Fruit fly (Drosophila melanogaster) whole organism, embryonic: ENCODE data around the gene CG12147.
A peak's percentile ranks its signal among the peaks of the same experiment; 100 is the strongest.

Experiments
- Ada2b ChIP-seq: fragments of 200-800 bp; sonication (Bioruptor generic); IDR thresholded peaks from 2 replicates; pipeline ENCODE4 v1.3.6; 2022; ENCODE audit warnings: missing biosample characterization, missing genetic modification characterization
- BtbVII ChIP-seq: fragments of 200-800 bp; sonication (Bioruptor generic); optimal IDR thresholded peaks from 3 replicates; lab custom pipeline; 2017; ENCODE audit warnings: missing biosample characterization, mild to moderate bottlenecking, missing genetic modification characterization
- CG10654 ChIP-seq: fragments of 200-800 bp; sonication (Bioruptor generic); optimal IDR thresholded peaks from 2 replicates; lab custom pipeline; 2016; ENCODE audit warnings: missing biosample characterization, missing genetic modification characterization
- CG12104 ChIP-seq: fragments of 200-800 bp; sonication (Bioruptor generic); optimal IDR thresholded peaks from 3 replicates; lab custom pipeline; 2016; ENCODE audit warnings: missing biosample characterization, missing genetic modification characterization
- CG13123 ChIP-seq: fragments of 200-800 bp; sonication (Bioruptor generic); optimal IDR thresholded peaks from 2 replicates; lab custom pipeline; 2016; ENCODE audit warnings: missing biosample characterization, missing genetic modification characterization
- CG15073 ChIP-seq: fragments of 200-800 bp; sonication (Bioruptor generic); optimal IDR thresholded peaks from 2 replicates; lab custom pipeline; 2016; ENCODE audit warnings: missing biosample characterization, missing genetic modification characterization
- CG15696 ChIP-seq: fragments of 200-800 bp; sonication (Bioruptor generic); optimal IDR thresholded peaks from 2 replicates; lab custom pipeline; 2019; ENCODE audit warnings: missing biosample characterization, mild to moderate bottlenecking, missing genetic modification characterization, moderate library complexity
- CG17186 ChIP-seq: fragments of 200-800 bp; sonication (Bioruptor generic); optimal IDR thresholded peaks from 3 replicates; lab custom pipeline; 2017; ENCODE audit warnings: missing biosample characterization, missing genetic modification reagents, missing genetic modification characterization
- CG17361 ChIP-seq: fragments of 200-800 bp; sonication (Bioruptor generic); IDR thresholded peaks from 3 replicates; pipeline ENCODE4 v1.3.6; 2022; ENCODE audit warnings: missing biosample characterization, missing genetic modification characterization
- CG18619 ChIP-seq: fragments of 200-800 bp; sonication (Bioruptor generic); optimal IDR thresholded peaks from 3 replicates; lab custom pipeline; 2017; ENCODE audit warnings: missing biosample characterization, mild to moderate bottlenecking, missing genetic modification characterization
- CG30020 ChIP-seq: fragments of 200-800 bp; optimal IDR thresholded peaks from 2 replicates; lab custom pipeline; 2019; ENCODE audit warnings: missing biosample characterization, mild to moderate bottlenecking, missing genetic modification characterization, moderate library complexity
- CG4424 ChIP-seq: fragments of 200-800 bp; sonication (Bioruptor generic); optimal IDR thresholded peaks from 3 replicates; lab custom pipeline; 2016; ENCODE audit warnings: missing biosample characterization, missing genetic modification characterization
- CG4730 ChIP-seq: fragments of 200-800 bp; sonication (Bioruptor generic); IDR thresholded peaks from 2 replicates; pipeline ENCODE4 v1.3.6; 2022; ENCODE audit warnings: missing biosample characterization, missing genetic modification characterization
- CG6175 ChIP-seq: fragments of 200-800 bp; sonication (Bioruptor generic); IDR thresholded peaks from 3 replicates; pipeline ENCODE4 v1.3.6; 2022; ENCODE audit warnings: missing biosample characterization, missing genetic modification characterization
- CG6791 ChIP-seq: fragments of 200-800 bp; sonication (Bioruptor generic); IDR thresholded peaks from 3 replicates; pipeline ENCODE4 v1.3.6; 2022; ENCODE audit warnings: missing biosample characterization, missing genetic modification characterization; ENCODE audit not compliant: partially characterized antibody
- CG6813 ChIP-seq: fragments of 200-800 bp; sonication (Bioruptor generic); optimal IDR thresholded peaks from 2 replicates; lab custom pipeline; 2017; ENCODE audit warnings: missing biosample characterization, missing genetic modification characterization, mild to moderate bottlenecking, moderate library complexity, missing genetic modification reagents
- CG6854 ChIP-seq: fragments of 200-800 bp; sonication (Bioruptor generic); optimal IDR thresholded peaks from 3 replicates; lab custom pipeline; 2017; ENCODE audit warnings: missing biosample characterization, mild to moderate bottlenecking, missing genetic modification characterization
- CG8359 ChIP-seq: fragments of 200-800 bp; sonication (Bioruptor generic); optimal IDR thresholded peaks from 2 replicates; lab custom pipeline; 2017; ENCODE audit warnings: missing biosample characterization, mild to moderate bottlenecking, missing genetic modification characterization, borderline replicate concordance
- CG9932 ChIP-seq: fragments of 200-800 bp; sonication (Bioruptor generic); IDR thresholded peaks from 2 replicates; pipeline ENCODE4 v1.3.6; 2022; ENCODE audit warnings: missing biosample characterization, missing genetic modification characterization
- E2f1 ChIP-seq: fragments of 200-800 bp; sonication (Bioruptor generic); IDR thresholded peaks from 2 replicates; pipeline ENCODE4 v1.3.6; 2022; ENCODE audit warnings: missing biosample characterization, missing genetic modification characterization
- Eip74EF ChIP-seq, 2 experiments: fragments of 200-800 bp in 1 of 2; fragments of >200 bp in 1 of 2; sonication (Bioruptor generic) in 1 of 2; optimal IDR thresholded peaks; 2 replicates each; lab custom pipeline; 2017 to 2019; ENCODE audit warnings: missing biosample characterization in 2 of 2, missing genetic modification characterization in 2 of 2, mild to moderate bottlenecking in 1 of 2, moderate library complexity in 1 of 2
- Gug ChIP-seq: fragments of 200-800 bp; sonication (Bioruptor generic); IDR thresholded peaks from 4 replicates; pipeline ENCODE4 v1.3.6; 2022; ENCODE audit warnings: missing biosample characterization, missing genetic modification characterization
- HmgD ChIP-seq: fragments of 200-800 bp; sonication (Bioruptor generic); optimal IDR thresholded peaks from 3 replicates; lab custom pipeline; 2016; ENCODE audit warnings: missing biosample characterization, missing genetic modification characterization
- Hmr ChIP-seq: fragments of 200-800 bp; sonication (Bioruptor generic); optimal IDR thresholded peaks from 3 replicates; lab custom pipeline; 2017; ENCODE audit warnings: mild to moderate bottlenecking, missing biosample characterization, missing genetic modification reagents, missing genetic modification characterization
- Hmx ChIP-seq: fragments of 200-800 bp; sonication (Bioruptor generic); optimal IDR thresholded peaks from 2 replicates; lab custom pipeline; 2016; ENCODE audit warnings: missing biosample characterization, missing genetic modification characterization
- Hr51 ChIP-seq, 2 experiments: fragments of 200-800 bp; sonication (Bioruptor generic); optimal IDR thresholded peaks; 2 replicates in 1 of 2; 3 replicates in 1 of 2; lab custom pipeline; 2016 to 2018; ENCODE audit warnings: missing biosample characterization in 2 of 2, missing genetic modification characterization in 2 of 2, mild to moderate bottlenecking in 1 of 2, moderate library complexity in 1 of 2
- Hr78 ChIP-seq, 2 experiments: fragments of 200-800 bp in 1 of 2; fragments of >200 bp in 1 of 2; sonication (Bioruptor generic) in 1 of 2; optimal IDR thresholded peaks; 2 replicates each; lab custom pipeline; 2017 to 2019; ENCODE audit warnings: missing biosample characterization in 2 of 2, missing genetic modification characterization in 2 of 2, mild to moderate bottlenecking in 1 of 2, moderate library complexity in 1 of 2
- MBD-R2 ChIP-seq: fragments of 200-800 bp; sonication (Bioruptor generic); IDR thresholded peaks from 2 replicates; pipeline ENCODE4 v1.3.6; 2022; ENCODE audit warnings: missing biosample characterization, missing genetic modification characterization
- Meics ChIP-seq: fragments of 200-800 bp; sonication (Bioruptor generic); optimal IDR thresholded peaks from 2 replicates; lab custom pipeline; 2017; ENCODE audit warnings: missing biosample characterization, mild to moderate bottlenecking, missing genetic modification characterization
- Ravus ChIP-seq: fragments of 200-800 bp; sonication (Bioruptor generic); IDR thresholded peaks from 2 replicates; pipeline ENCODE4 v1.3.6; 2022; ENCODE audit warnings: missing biosample characterization, missing genetic modification characterization
- Rfx ChIP-seq: fragments of 200-800 bp; sonication (Bioruptor generic); IDR thresholded peaks from 2 replicates; pipeline ENCODE4 v1.3.6; 2022; ENCODE audit warnings: missing biosample characterization, missing genetic modification characterization
- Taf1 ChIP-seq: fragments of 200-800 bp; sonication (Bioruptor generic); IDR thresholded peaks from 2 replicates; pipeline ENCODE4 v1.3.6; 2022; ENCODE audit warnings: missing biosample characterization, missing genetic modification characterization
- Trl ChIP-seq, 3 experiments: fragments of >200 bp in 2 of 3; fragments of 200-800 bp in 1 of 3; sonication (Bioruptor generic) in 1 of 3; optimal IDR thresholded peaks; 2 replicates in 1 of 3; 3 replicates in 2 of 3; lab custom pipeline; 2016 to 2017; ENCODE audit warnings: missing biosample characterization in 1 of 3, missing genetic modification characterization in 1 of 3
- ash1 ChIP-seq: fragments of 200-800 bp; sonication (Bioruptor generic); optimal IDR thresholded peaks from 2 replicates; lab custom pipeline; 2018; ENCODE audit warnings: missing biosample characterization, mild to moderate bottlenecking, missing genetic modification characterization
- bbx ChIP-seq: fragments of 200-800 bp; sonication (Bioruptor generic); IDR thresholded peaks from 2 replicates; pipeline ENCODE4 v1.3.6; 2022; ENCODE audit warnings: missing biosample characterization, missing genetic modification characterization; ENCODE audit not compliant: partially characterized antibody
- br ChIP-seq: fragments of >200 bp; optimal IDR thresholded peaks from 2 replicates; lab custom pipeline; 2017
- chn ChIP-seq: fragments of 200-800 bp; sonication (Bioruptor generic); optimal IDR thresholded peaks from 2 replicates; lab custom pipeline; 2016; ENCODE audit warnings: missing biosample characterization, missing genetic modification characterization
- da ChIP-seq: fragments of 200-800 bp; sonication (Bioruptor generic); optimal IDR thresholded peaks from 2 replicates; lab custom pipeline; 2016; ENCODE audit warnings: missing biosample characterization, missing genetic modification characterization
- dm ChIP-seq: fragments of 200-800 bp; sonication (Bioruptor generic); optimal IDR thresholded peaks from 3 replicates; lab custom pipeline; 2016; ENCODE audit warnings: missing biosample characterization, missing genetic modification characterization
- dmrt11E ChIP-seq: fragments of 200-800 bp; sonication (Bioruptor generic); optimal IDR thresholded peaks from 3 replicates; lab custom pipeline; 2018; ENCODE audit warnings: missing biosample characterization, mild to moderate bottlenecking, missing genetic modification characterization, moderate library complexity
- emc ChIP-seq: fragments of 200-800 bp; sonication (Bioruptor generic); optimal IDR thresholded peaks from 2 replicates; lab custom pipeline; 2016; ENCODE audit warnings: missing biosample characterization, missing genetic modification characterization
- hbn ChIP-seq: fragments of 200-800 bp; sonication (Bioruptor generic); IDR thresholded peaks from 2 replicates; pipeline ENCODE4 v1.3.6; 2022; ENCODE audit warnings: missing biosample characterization, missing genetic modification characterization; ENCODE audit not compliant: partially characterized antibody
- jing ChIP-seq: fragments of 200-800 bp; sonication (Bioruptor generic); optimal IDR thresholded peaks from 2 replicates; lab custom pipeline; 2018; ENCODE audit warnings: missing biosample characterization, mild to moderate bottlenecking, missing genetic modification characterization
- lbe ChIP-seq: fragments of 200-800 bp; sonication (Bioruptor generic); optimal IDR thresholded peaks from 2 replicates; lab custom pipeline; 2016; ENCODE audit warnings: missing biosample characterization, mild to moderate bottlenecking, missing genetic modification characterization
- maf-S ChIP-seq: fragments of 200-800 bp; sonication (Bioruptor generic); optimal IDR thresholded peaks from 2 replicates; lab custom pipeline; 2016; ENCODE audit warnings: missing biosample characterization, missing genetic modification characterization
- peb ChIP-seq: fragments of 200-800 bp; sonication (Bioruptor generic); IDR thresholded peaks from 2 replicates; pipeline ENCODE4 v1.3.6; 2022; ENCODE audit warnings: missing biosample characterization, missing genetic modification characterization
- phol ChIP-seq: fragments of 200-800 bp; sonication (Bioruptor generic); optimal IDR thresholded peaks from 3 replicates; lab custom pipeline; 2018; ENCODE audit warnings: missing biosample characterization, mild to moderate bottlenecking, missing genetic modification characterization, moderate library complexity
- pita ChIP-seq: fragments of 200-800 bp; sonication (Bioruptor generic); optimal IDR thresholded peaks from 2 replicates; lab custom pipeline; 2017; ENCODE audit warnings: missing biosample characterization, mild to moderate bottlenecking, missing genetic modification characterization
- pnt ChIP-seq: fragments of 200-800 bp; sonication (Bioruptor generic); optimal IDR thresholded peaks from 3 replicates; lab custom pipeline; 2016; ENCODE audit warnings: missing biosample characterization, missing genetic modification characterization
- pum ChIP-seq: fragments of 200-800 bp; sonication (Bioruptor generic); optimal IDR thresholded peaks from 2 replicates; lab custom pipeline; 2016; ENCODE audit warnings: missing biosample characterization, missing genetic modification characterization
- sob ChIP-seq: fragments of 200-800 bp; sonication (Bioruptor generic); IDR thresholded peaks from 2 replicates; pipeline ENCODE4 v1.3.6; 2022; ENCODE audit warnings: missing biosample characterization, missing genetic modification characterization

The CG12147 gene

dm6 chr3R:5474551-5474950 lies 47.5 kb upstream of the CG12147 start, which contains the start of the genes CG45100, HDAC3 and Hcs (continued):
- peak; percentile 23 for TF ChIP-seq da
- peak; percentile 64 for TF ChIP-seq pum
- no peak for TF ChIP-seq Eip74EF (GFP tag; optimal IDR thresholded peaks at IDR 0.05; lab: Kevin White, UChicago)
- no peak for TF ChIP-seq lbe (GFP tag; lab: Kevin White, UChicago)
- TF ChIP-seq Ada2b (GFP tag; lab: Robert Waterston, UW), result no peak
- TF ChIP-seq CG18619 (GFP tag; lab: Kevin White, UChicago), result no peak
- TF ChIP-seq CG9932, result peak; percentile 86
- TF ChIP-seq CG6791 (GFP tag; lab: Robert Waterston, UW), result peak; percentile 85
- TF ChIP-seq maf-S, result peak; percentile 20
- no peak for TF ChIP-seq Taf1 (GFP tag; lab: Robert Waterston, UW)
- TF ChIP-seq pita, result no peak
- no peak for TF ChIP-seq br (lab: Kevin White, UChicago)
- TF ChIP-seq CG15073 (GFP tag; lab: Kevin White, UChicago), result no peak
- TF ChIP-seq Trl (optimal IDR thresholded peaks at IDR 0.05; lab: Kevin White, UChicago), result no peak
- TF ChIP-seq Trl (GFP tag; optimal IDR thresholded peaks at IDR 0.05; lab: Kevin White, UChicago), result peak; percentile 70
- peak; percentile 75 for TF ChIP-seq CG17186 (GFP tag; lab: Kevin White, UChicago)
- no peak for TF ChIP-seq Ravus (GFP tag; lab: Robert Waterston, UW)
- peak; percentile 72 for TF ChIP-seq dm
- TF ChIP-seq CG17361 (GFP tag; lab: Robert Waterston, UW), result no peak; the same call in 2 of the 3 replicates
- no peak for TF ChIP-seq CG6854 (GFP tag; lab: Kevin White, UChicago)
- peak; percentile 26 for TF ChIP-seq CG4424 (GFP tag; lab: Kevin White, UChicago)
- no peak for TF ChIP-seq peb (GFP tag; lab: Robert Waterston, UW)
- TF ChIP-seq phol (tag; lab: Kevin White, UChicago), result peak; percentile 78
- TF ChIP-seq CG15696 (tag; lab: Kevin White, UChicago), result peak; percentile 45
- TF ChIP-seq CG13123 (GFP tag; lab: Kevin White, UChicago), result no peak
- peak; percentile 28 for TF ChIP-seq emc (GFP tag; lab: Kevin White, UChicago)
- peak; percentile 54; the same call in 1 of the 2 replicates for TF ChIP-seq sob
- TF ChIP-seq HmgD, result peak; percentile 24
- no peak for TF ChIP-seq ash1
- peak; percentile 88 for TF ChIP-seq hbn (GFP tag; lab: Robert Waterston, UW)
- no peak for TF ChIP-seq CG6813
- no peak for TF ChIP-seq dmrt11E (tag; lab: Kevin White, UChicago)
- no peak for TF ChIP-seq Hmx (GFP tag; lab: Kevin White, UChicago)
- TF ChIP-seq Hr78 (GFP tag; optimal IDR thresholded peaks at IDR 0.05; lab: Kevin White, UChicago), result no peak
- TF ChIP-seq CG8359 (GFP tag; lab: Kevin White, UChicago), result no peak
- TF ChIP-seq Hmr (GFP tag; lab: Kevin White, UChicago), result no peak
- TF ChIP-seq CG4730 (GFP tag; lab: Robert Waterston, UW), result no peak
- no peak for TF ChIP-seq BtbVII
- TF ChIP-seq MBD-R2 (GFP tag; lab: Robert Waterston, UW), result peak; percentile 95
- TF ChIP-seq bbx, result peak; percentile 75
- no peak for TF ChIP-seq jing (GFP tag; lab: Kevin White, UChicago)
- peak; percentile 38 for TF ChIP-seq chn
- peak; percentile 33 for TF ChIP-seq CG30020 (tag; lab: Kevin White, UChicago)
- TF ChIP-seq Meics (GFP tag; lab: Kevin White, UChicago), result no peak
- peak in 1 of 2 experiments; percentile 55 for TF ChIP-seq Hr51 (GFP tag; optimal IDR thresholded peaks at IDR 0.05; lab: Kevin White, UChicago)
- peak; percentile 66; the same call in 2 of the 4 replicates for TF ChIP-seq Gug (GFP tag; lab: Robert Waterston, UW)
- peak; percentile 31 for TF ChIP-seq pnt (GFP tag; lab: Kevin White, UChicago)
- peak; percentile 68 for TF ChIP-seq Rfx (GFP tag; lab: Robert Waterston, UW)
- peak; percentile 2 for TF ChIP-seq CG10654 (GFP tag; lab: Kevin White, UChicago)
- TF ChIP-seq CG6175 (GFP tag; lab: Robert Waterston, UW), result no peak
- TF ChIP-seq E2f1 (GFP tag; lab: Robert Waterston, UW), result peak; percentile 48; the same call in 1 of the 2 replicates
- peak; percentile 2 for TF ChIP-seq CG12104 (GFP tag; lab: Kevin White, UChicago)
